Fruit fly (Drosophila melanogaster): ENCODE measurements around the gene Prps.
A peak's percentile ranks its signal among the peaks of the same experiment; 100 is the strongest.

Prps gene

dm6 chr3L:9713828-9714536, 17.5 kb upstream of the Prps start, which contains the start of gene vsg (continued):
- TF ChIP-seq CG9727 (GFP tag; optimal IDR thresholded peaks at IDR 0.05) (peak; percentile 91), E2f1 (GFP tag; IDR thresholded peaks at IDR 0.05) (peak; percentile 52; the same call in 1 of the 2 replicates), Ada2b (GFP tag; IDR thresholded peaks at IDR 0.05) (no peak; the same call in 1 of the 2 replicates), hkb (optimal IDR thresholded peaks at IDR 0.05) (no peak), hkb (GFP tag; IDR thresholded peaks at IDR 0.05) (peak; percentile 53; the same call in 1 of the 2 replicates), Deaf1 (tag; optimal IDR thresholded peaks at IDR 0.05) (peak; percentile 57), CG12155 (GFP tag; optimal IDR thresholded peaks at IDR 0.05) (peak; percentile 85), CG13296 (GFP tag; optimal IDR thresholded peaks at IDR 0.05) (peak; percentile 79), CG9932 (GFP tag; IDR thresholded peaks at IDR 0.05) (peak; percentile 84), C15 (GFP tag; IDR thresholded peaks at IDR 0.05) (no peak), exex (tag; optimal IDR thresholded peaks at IDR 0.05) (peak; percentile 52), gsb-n (tag; optimal IDR thresholded peaks at IDR 0.05) (peak; percentile 68), Hand (GFP tag; optimal IDR thresholded peaks at IDR 0.05) (peak; percentile 31), NFAT (GFP tag; IDR thresholded peaks at IDR 0.05) (peak; percentile 83), Dip3 (GFP tag; optimal IDR thresholded peaks at IDR 0.05) (peak; percentile 60), CG12071 (GFP tag; optimal IDR thresholded peaks at IDR 0.05) (no peak), CG8281 (tag; optimal IDR thresholded peaks at IDR 0.05) (peak; percentile 55), Sry-β (GFP tag; optimal IDR thresholded peaks at IDR 0.05) (peak; percentile 62), ken (GFP tag; IDR thresholded peaks at IDR 0.05) (peak; percentile 56), br (optimal IDR thresholded peaks at IDR 0.05) (no peak), da (GFP tag; optimal IDR thresholded peaks at IDR 0.05) (no peak), Mes4 (GFP tag; optimal IDR thresholded peaks at IDR 0.05) (no peak), CG9609 (GFP tag; optimal IDR thresholded peaks at IDR 0.05) (no peak), Dbx (GFP tag; IDR thresholded peaks at IDR 0.05) (peak; percentile 71; the same call in 2 of the 3 replicates), CG12659 (GFP tag; optimal IDR thresholded peaks at IDR 0.05) (peak; percentile 91), Scr (GFP tag; IDR thresholded peaks at IDR 0.05; ENCODE audit: partially characterized antibody) (peak; percentile 83), row (GFP tag; IDR thresholded peaks at IDR 0.05) (peak; percentile 92), pb (GFP tag; optimal IDR thresholded peaks at IDR 0.05) (no peak), pnt (GFP tag; optimal IDR thresholded peaks at IDR 0.05) (peak; percentile 28), eve (GFP tag; optimal IDR thresholded peaks at IDR 0.05) (no peak), crp (GFP tag; optimal IDR thresholded peaks at IDR 0.05) (peak; percentile 0 to 77), ssp (GFP tag; IDR thresholded peaks at IDR 0.05) (peak; percentile 85), Lhr (GFP tag; optimal IDR thresholded peaks at IDR 0.05) (peak; percentile 42), vvl (GFP tag; IDR thresholded peaks at IDR 0.05) (peak; percentile 69), sd (tag; optimal IDR thresholded peaks at IDR 0.05) (peak; percentile 16), CG4424 (GFP tag; optimal IDR thresholded peaks at IDR 0.05) (peak; percentile 73), D (optimal IDR thresholded peaks at IDR 0.05) (no peak), D (GFP tag; optimal IDR thresholded peaks at IDR 0.05) (peak; percentile 66), Lim3 (GFP tag; IDR thresholded peaks at IDR 0.05) (no peak), Mad (GFP tag; optimal IDR thresholded peaks at IDR 0.05) (peak; percentile 8), CG7786 (GFP tag; optimal IDR thresholded peaks at IDR 0.05) (peak; percentile 48), CG33213 (GFP tag; optimal IDR thresholded peaks at IDR 0.05) (peak; percentile 33), fu2 (GFP tag; optimal IDR thresholded peaks at IDR 0.05) (no peak), Nf-YC (tag; optimal IDR thresholded peaks at IDR 0.05) (peak; percentile 85), CG7271 (tag; optimal IDR thresholded peaks at IDR 0.05) (no peak), CG7372 (GFP tag; IDR thresholded peaks at IDR 0.05) (peak; percentile 58), run (tag; optimal IDR thresholded peaks at IDR 0.05) (peak; percentile 32), CG10654 (GFP tag; optimal IDR thresholded peaks at IDR 0.05) (peak; percentile 60), Dad (GFP tag; optimal IDR thresholded peaks at IDR 0.05) (no peak), Blimp-1 (GFP tag; optimal IDR thresholded peaks at IDR 0.05) (peak; percentile 69), CG14014 (GFP tag; IDR thresholded peaks at IDR 0.05) (peak; percentile 66; the same call in 1 of the 2 replicates)

All from whole organism, embryonic.